Worm (Caenorhabditis elegans) whole organism, midembryonic: ENCODE data around the gene B0244.10.
A peak's percentile ranks its signal among the peaks of the same experiment; 100 is the strongest.

Experiments
- T22C8.4 ChIP-seq: fragments of 200-800 bp; sonication (Bioruptor generic); IDR thresholded peaks from 2 replicates; pipeline ENCODE4 v1.3.6; 2022; ENCODE audit warnings: missing genetic modification characterization, missing compliant biosample characterization
- cog-1 ChIP-seq: sonication (generic microtip); optimal IDR thresholded peaks from 2 replicates; lab custom pipeline; 2016; ENCODE audit warnings: missing genetic modification characterization, missing compliant biosample characterization
- flt-1 ChIP-seq: fragments of 200-800 bp; sonication (Bioruptor generic); IDR thresholded peaks from 2 replicates; pipeline ENCODE4 v1.3.6; 2022; ENCODE audit warnings: missing genetic modification characterization, missing compliant biosample characterization
- klf-2 ChIP-seq: fragments of 200-800 bp; sonication (Bioruptor generic); conservative IDR thresholded peaks from 2 replicates; pipeline ENCODE4 v1.3.6; 2022; ENCODE audit warnings: missing genetic modification reagents, missing genetic modification characterization, missing compliant biosample characterization
- med-1 ChIP-seq: sonication (generic microtip); optimal IDR thresholded peaks from 2 replicates; lab custom pipeline; 2017; ENCODE audit warnings: missing genetic modification characterization, mild to moderate bottlenecking, missing compliant biosample characterization, antibody characterized with exemption, missing genetic modification reagents; ENCODE audit not compliant: insufficient read depth
- ref-1 ChIP-seq: fragments of 200-800 bp; sonication (Bioruptor generic); conservative IDR thresholded peaks from 2 replicates; pipeline ENCODE4 v1.3.6; 2022; ENCODE audit warnings: missing genetic modification reagents, missing genetic modification characterization, missing compliant biosample characterization
- tab-1 ChIP-seq: fragments of 200-800 bp; sonication (Bioruptor generic); IDR thresholded peaks from 2 replicates; pipeline ENCODE4 v1.3.6; 2022; ENCODE audit warnings: missing genetic modification characterization, missing compliant biosample characterization
- ztf-23 ChIP-seq: fragments of 200-800 bp; sonication (Bioruptor generic); IDR thresholded peaks from 2 replicates; pipeline ENCODE4 v1.3.6; 2022; ENCODE audit warnings: missing genetic modification reagents, missing genetic modification characterization, missing compliant biosample characterization
- ztf-29 ChIP-seq: fragments of 200-800 bp; sonication (Bioruptor generic); IDR thresholded peaks from 2 replicates; pipeline ENCODE4 v1.3.6; 2022; ENCODE audit warnings: missing genetic modification reagents, missing genetic modification characterization, missing compliant biosample characterization

Gene B0244.10

DNA sequence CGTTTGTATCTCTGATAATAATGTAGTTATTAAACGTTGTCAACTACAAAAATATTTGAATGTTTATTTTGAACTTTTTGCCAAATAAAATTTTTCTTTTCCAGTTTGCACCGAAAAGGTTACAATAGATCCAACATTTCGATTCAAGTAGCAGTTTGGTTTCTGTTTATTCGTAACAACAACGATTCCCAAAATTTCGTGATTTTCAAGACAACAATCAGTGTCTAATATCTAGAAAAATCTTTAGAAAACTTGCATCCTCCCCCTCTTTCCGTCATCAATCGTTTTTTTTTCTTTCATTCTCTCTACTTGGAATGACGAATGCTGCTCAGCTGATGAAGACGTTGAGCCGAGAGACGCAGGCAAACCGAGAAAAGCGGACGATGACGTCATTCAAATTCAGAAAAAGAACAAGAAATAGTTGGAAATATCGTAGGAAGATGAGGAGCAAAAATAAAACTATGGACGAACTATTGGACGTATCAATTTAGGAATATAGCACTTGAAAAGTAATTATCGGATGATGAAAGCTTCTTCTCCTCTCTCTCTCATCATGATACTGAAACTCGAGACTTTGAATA, 23.7 kb downstream of the B0244.10 start:
- TF ChIP-seq ztf-23 (GFP tag; lab: Robert Waterston, UW): no peak
- no peak for TF ChIP-seq tab-1 (GFP tag; lab: Robert Waterston, UW)
- TF ChIP-seq ref-1: no peak
- no peak for TF ChIP-seq med-1 (GFP tag; lab: Kevin White, UChicago)
- no peak for TF ChIP-seq klf-2 (GFP tag; lab: Robert Waterston, UW)
- no peak for TF ChIP-seq T22C8.4
- TF ChIP-seq ztf-29 (GFP tag; lab: Robert Waterston, UW): no peak
- TF ChIP-seq flt-1 (GFP tag; lab: Robert Waterston, UW): no peak
- no peak for TF ChIP-seq cog-1 (tag; lab: Kevin White, UChicago)

DNA sequence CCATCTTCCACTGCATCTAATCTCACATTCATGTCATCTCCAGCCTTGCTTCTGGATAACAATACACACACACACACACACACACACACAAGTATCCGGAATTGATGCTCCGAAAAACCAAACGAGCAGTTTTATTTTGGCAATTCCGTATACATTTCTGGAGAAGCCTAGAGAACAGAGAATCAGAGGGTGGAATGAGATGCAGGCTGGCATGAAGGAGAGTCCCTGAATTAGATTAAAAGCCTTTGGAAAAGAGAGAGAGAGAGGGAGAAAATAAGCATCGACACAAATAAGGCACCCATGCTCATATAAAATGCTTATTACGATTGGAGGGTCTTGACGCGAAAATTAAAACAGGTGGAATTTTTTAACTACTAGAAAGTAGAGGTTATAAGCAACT, 25.8 kb downstream of the B0244.10 start:
- no peak for TF ChIP-seq cog-1 (tag; lab: Kevin White, UChicago)
- TF ChIP-seq med-1 (GFP tag; lab: Kevin White, UChicago): no peak
- TF ChIP-seq tab-1 (GFP tag; lab: Robert Waterston, UW): no peak
- TF ChIP-seq flt-1 (GFP tag; lab: Robert Waterston, UW): no peak
- no peak for TF ChIP-seq ztf-29 (GFP tag; lab: Robert Waterston, UW)
- TF ChIP-seq ztf-23 (GFP tag; lab: Robert Waterston, UW): no peak
- TF ChIP-seq ref-1: no peak
- no peak for TF ChIP-seq klf-2 (GFP tag; lab: Robert Waterston, UW)

DNA sequence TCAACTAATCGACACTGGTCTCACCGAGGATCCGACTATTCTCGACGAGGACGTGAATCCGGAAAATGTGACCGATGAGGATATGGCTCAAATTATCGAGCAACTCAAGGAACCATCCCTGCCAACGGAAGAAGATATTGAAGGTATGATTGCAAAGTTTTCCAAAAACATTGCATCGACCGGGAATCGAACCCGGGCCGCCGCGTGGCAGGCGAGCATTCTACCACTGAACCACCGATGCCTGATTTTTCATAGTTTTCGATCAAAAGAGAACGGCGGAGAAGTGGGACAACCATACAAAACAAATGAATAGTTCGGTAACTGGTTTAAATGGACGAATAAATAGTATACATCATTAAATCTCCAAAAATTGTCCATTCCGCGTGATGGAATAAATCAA, 26.9 kb downstream of the B0244.10 start:
- no peak for TF ChIP-seq T22C8.4
- no peak for TF ChIP-seq ztf-29 (GFP tag; lab: Robert Waterston, UW)
- no peak for TF ChIP-seq cog-1 (tag; lab: Kevin White, UChicago)
- no peak for TF ChIP-seq klf-2 (GFP tag; lab: Robert Waterston, UW)
- TF ChIP-seq flt-1 (GFP tag; lab: Robert Waterston, UW): no peak
- TF ChIP-seq med-1 (GFP tag; lab: Kevin White, UChicago): no peak
- TF ChIP-seq ref-1: no peak
- TF ChIP-seq ztf-23 (GFP tag; lab: Robert Waterston, UW): no peak
- no peak for TF ChIP-seq tab-1 (GFP tag; lab: Robert Waterston, UW)

DNA sequence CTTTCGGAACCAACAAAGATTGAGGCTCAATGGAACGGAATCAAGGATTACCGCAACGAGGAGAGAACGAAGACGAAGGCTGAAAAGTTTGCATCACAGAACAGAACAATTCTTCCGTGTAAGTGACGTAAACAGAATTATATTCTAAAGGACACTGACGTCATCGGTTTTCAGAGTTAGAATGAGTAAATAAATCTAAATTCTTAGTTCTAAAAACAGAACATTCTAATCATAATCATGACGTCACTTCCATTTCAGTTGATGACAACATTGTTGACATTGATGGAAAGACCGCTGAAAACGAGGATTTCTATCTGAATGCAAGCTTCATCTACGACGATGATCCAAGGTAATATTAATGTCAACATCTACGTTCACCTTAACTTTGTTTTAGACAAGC, 29.0 kb downstream of the B0244.10 start:
- TF ChIP-seq tab-1 (GFP tag; lab: Robert Waterston, UW) (no peak), klf-2 (GFP tag; lab: Robert Waterston, UW) (no peak), ztf-23 (GFP tag; lab: Robert Waterston, UW) (no peak), flt-1 (GFP tag; lab: Robert Waterston, UW) (no peak), ref-1 (no peak), T22C8.4 (no peak), med-1 (GFP tag; lab: Kevin White, UChicago) (no peak), ztf-29 (GFP tag; lab: Robert Waterston, UW) (no peak), cog-1 (tag; lab: Kevin White, UChicago) (no peak)

DNA sequence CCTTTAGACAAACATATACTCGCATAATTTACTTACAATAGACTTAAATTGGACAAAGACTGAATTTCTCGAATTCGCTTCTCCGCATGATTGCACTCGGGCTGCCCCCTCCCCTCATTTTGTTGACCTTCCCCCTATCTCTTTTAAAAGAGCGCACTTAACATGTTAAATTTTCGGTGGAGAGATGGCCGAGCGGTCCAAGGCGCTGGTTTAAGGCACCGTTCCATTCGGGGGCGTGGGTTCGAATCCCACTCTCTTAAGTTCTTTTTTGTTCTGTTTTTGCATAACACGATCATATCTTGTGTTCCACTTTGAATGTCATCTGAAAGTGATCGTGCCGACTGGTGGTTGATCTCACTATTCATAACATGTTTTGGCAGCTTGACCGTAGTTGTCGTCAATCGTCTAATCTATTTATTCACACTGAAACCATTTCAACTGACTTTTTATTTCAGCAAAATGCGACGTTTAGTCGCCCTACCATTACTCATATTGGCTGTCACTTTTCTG, 34.8 kb downstream of the B0244.10 start, which contains the start of gene cutl-23:
Gene cutl-23 (plus strand): TSS at position 460 of the 510 bp plus-strand sequence.
- TF ChIP-seq ztf-23 (GFP tag; lab: Robert Waterston, UW) (peak; percentile 73; the same call in 1 of the 2 replicates), med-1 (GFP tag; lab: Kevin White, UChicago) (no peak), T22C8.4 (no peak), ztf-29 (GFP tag; lab: Robert Waterston, UW) (0 out of 2 replicates have a peak, but pooled peaks have one; percentile 42), klf-2 (GFP tag; lab: Robert Waterston, UW) (no peak; the same call in 1 of the 2 replicates), flt-1 (GFP tag; lab: Robert Waterston, UW) (peak; percentile 76), ref-1 (no peak), tab-1 (GFP tag; lab: Robert Waterston, UW) (peak; percentile 80; the same call in 1 of the 2 replicates), cog-1 (tag; lab: Kevin White, UChicago) (peak; percentile 11)

DNA sequence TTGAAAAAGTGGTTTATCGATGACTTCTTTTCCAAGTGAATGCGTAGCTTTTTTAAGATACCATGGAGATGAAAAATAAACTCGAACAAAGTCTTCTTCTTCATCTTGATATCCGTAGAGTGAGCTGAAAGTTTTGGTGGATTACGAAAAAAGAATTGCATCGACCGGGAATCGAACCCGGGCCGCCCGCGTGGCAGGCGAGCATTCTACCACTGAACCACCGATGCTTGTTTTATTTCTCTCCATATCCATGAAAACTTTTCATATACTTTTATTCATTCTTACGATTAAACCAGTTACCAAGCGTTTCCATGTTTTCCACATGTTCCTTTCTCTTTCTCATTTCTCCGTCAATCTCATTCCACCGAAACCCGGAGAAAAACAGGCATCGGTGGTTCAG, 47.1 kb downstream of the B0244.10 start:
- TF ChIP-seq cog-1 (tag; lab: Kevin White, UChicago) (no peak), ref-1 (no peak), T22C8.4 (no peak), flt-1 (GFP tag; lab: Robert Waterston, UW) (no peak), klf-2 (GFP tag; lab: Robert Waterston, UW) (no peak), med-1 (GFP tag; lab: Kevin White, UChicago) (no peak), tab-1 (GFP tag; lab: Robert Waterston, UW) (no peak), ztf-29 (GFP tag; lab: Robert Waterston, UW) (no peak), ztf-23 (GFP tag; lab: Robert Waterston, UW) (no peak)

DNA sequence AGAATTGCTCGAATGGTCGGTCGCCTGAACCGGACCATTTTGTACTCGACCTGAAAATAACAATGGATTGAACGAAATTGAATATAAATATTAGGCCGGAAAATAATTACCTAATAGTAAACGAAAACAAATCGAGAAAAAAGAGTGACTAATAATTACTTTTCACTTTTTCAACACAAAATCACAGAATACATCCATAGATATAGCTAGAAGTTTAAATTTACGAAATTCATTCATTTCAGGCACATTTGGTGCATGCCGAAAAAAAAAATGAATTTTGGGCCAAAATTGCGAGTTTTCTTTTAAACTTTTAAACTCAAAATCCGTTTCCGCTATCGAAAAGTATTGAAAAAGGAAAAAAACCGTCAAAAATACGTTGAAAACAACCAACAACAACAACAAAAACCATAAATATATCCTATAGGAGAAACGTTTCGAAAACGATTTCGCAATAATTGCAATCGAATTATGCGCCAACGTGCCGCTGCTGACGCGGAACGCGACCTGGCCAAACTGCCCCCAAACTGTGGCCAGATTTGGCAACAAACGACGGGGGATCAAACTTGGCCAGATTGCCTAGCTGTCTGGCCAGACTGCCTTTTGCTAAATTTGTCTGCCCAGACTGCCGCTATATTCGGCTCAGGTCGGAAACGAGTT, 50.4 kb downstream of the B0244.10 start, which contains the start of gene Y37B11A.3:
Gene Y37B11A.3 (minus strand): TSS at position 51 of the 657 bp plus-strand sequence.
- TF ChIP-seq flt-1 (GFP tag; lab: Robert Waterston, UW) (no peak), ztf-23 (GFP tag; lab: Robert Waterston, UW) (0 out of 2 replicates have a peak, but pooled peaks have one; percentile 27)
